Fruit fly (Drosophila melanogaster) whole organism, embryonic: ENCODE measurements around the gene janB.

Experiments used
- CG4707 ChIP-seq: fragments of 200-800 bp; sonication (Bioruptor generic); optimal IDR thresholded peaks from 2 replicates; lab custom pipeline; 2018; ENCODE audit warnings: missing biosample characterization, mild to moderate bottlenecking, missing genetic modification characterization, moderate library complexity
- kah ChIP-seq: fragments of 200-800 bp; sonication (Bioruptor generic); optimal IDR thresholded peaks from 2 replicates; lab custom pipeline; 2018; ENCODE audit warnings: missing biosample characterization, mild to moderate bottlenecking, missing genetic modification characterization
- nerfin-1 ChIP-seq: fragments of 200-800 bp; sonication (Bioruptor generic); optimal IDR thresholded peaks from 3 replicates; lab custom pipeline; 2019; ENCODE audit warnings: missing biosample characterization, mild to moderate bottlenecking, missing genetic modification characterization, moderate library complexity

DNA sequence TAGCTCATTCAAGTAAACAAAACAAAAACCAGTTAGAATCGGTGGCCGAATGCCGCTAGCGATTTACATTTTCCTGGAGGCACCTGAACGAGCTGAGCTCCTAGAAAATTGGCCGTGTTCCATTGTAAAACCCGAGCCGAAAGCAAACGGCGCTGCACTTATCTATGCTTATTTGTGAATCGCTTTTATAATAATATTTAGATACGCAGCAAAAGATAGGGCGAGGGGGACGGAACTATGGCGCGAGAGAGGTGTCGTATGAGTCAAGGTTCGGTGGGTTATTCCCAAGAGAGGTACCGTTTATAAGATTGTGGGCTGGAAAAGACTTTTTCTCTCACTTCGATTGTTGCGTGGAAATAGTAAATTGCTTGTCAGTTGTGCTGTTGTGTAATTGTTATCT, 25.2 kb upstream of the janB start:
- TF ChIP-seq CG4707 (GFP tag; lab: Kevin White, UChicago) (no peak), nerfin-1 (tag; lab: Kevin White, UChicago) (no peak), kah (GFP tag; lab: Kevin White, UChicago) (no peak)
